Worm (Caenorhabditis elegans): Measurements from ENCODE around the gene ZC239.15.
A peak's percentile ranks its signal among the peaks of the same experiment; 100 is the strongest.

- TF ChIP-seq nhr-25 (tag; optimal IDR thresholded peaks at IDR 0.05; ENCODE audit: borderline replicate concordance, insufficient read depth) (no peak), pqm-1 (tag; optimal IDR thresholded peaks at IDR 0.05) (peak; percentile 38), lin-13 (GFP tag; optimal IDR thresholded peaks at IDR 0.05) (no peak), dve-1 (tag; optimal IDR thresholded peaks at IDR 0.05; ENCODE audit: insufficient read depth) (peak; percentile 23), nhr-28 (tag; optimal IDR thresholded peaks at IDR 0.05) (peak; percentile 50), nhr-76 (tag; optimal IDR thresholded peaks at IDR 0.05) (no peak), hlh-30 (tag; optimal IDR thresholded peaks at IDR 0.05; ENCODE audit: insufficient read depth) (no peak), lin-39 (tag; optimal IDR thresholded peaks at IDR 0.05) (no peak)
These were observed 669 bp upstream of the ZC239.15 start, which contains the start of gene ZC239.16 for ce11 chrII:3225200-3225599.

Data from whole organism, L4 larva.